Worm (Caenorhabditis elegans): ENCODE measurements around the gene jnk-1.

DNA sequence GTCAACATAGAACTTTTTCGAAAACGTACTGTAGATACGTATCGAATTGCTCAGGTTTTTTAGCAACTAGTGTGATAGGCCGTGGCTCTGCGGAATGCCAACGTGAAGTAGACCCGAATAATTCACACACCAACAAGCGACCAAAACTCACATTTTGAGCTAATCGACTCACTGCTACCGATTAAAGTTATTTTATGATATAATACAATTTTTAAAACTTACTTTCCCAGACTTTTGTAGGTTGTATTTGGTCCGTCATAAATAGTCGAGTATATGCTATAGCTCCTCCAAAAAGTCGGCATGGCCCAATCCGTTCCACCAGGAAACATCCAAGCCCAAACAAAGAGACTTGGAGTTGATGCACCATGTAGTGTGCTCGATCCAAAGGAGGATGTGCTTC lies 53.4 kb downstream of the jnk-1 start, which contains the start of gene C25A8.1:
- TF ChIP-seq lin-39 (tag; optimal IDR thresholded peaks at IDR 0.05) (no peak), nhr-28 (tag; optimal IDR thresholded peaks at IDR 0.05) (no peak), ceh-82 (tag; optimal IDR thresholded peaks at IDR 0.05) (no peak), mml-1 (tag; optimal IDR thresholded peaks at IDR 0.05) (no peak), nhr-23 (tag; optimal IDR thresholded peaks at IDR 0.05) (no peak), nhr-12 (tag; optimal IDR thresholded peaks at IDR 0.05) (no peak), pha-4 (tag; optimal IDR thresholded peaks at IDR 0.05) (no peak), sea-2 (GFP tag; optimal IDR thresholded peaks at IDR 0.05) (no peak)
